Worm (Caenorhabditis elegans) whole organism, L2 larva: ENCODE results near the gene sra-38.
A peak's percentile ranks its signal among the peaks of the same experiment; 100 is the strongest.

Source experiments
- C34F6.9 ChIP-seq: fragments of 150-350 bp; optimal IDR thresholded peaks from 2 replicates; lab custom pipeline; 2014; ENCODE audit warnings: missing biosample characterization, missing genetic modification characterization
- F13H6.1 ChIP-seq: sonication (generic microtip); optimal IDR thresholded peaks from 2 replicates; lab custom pipeline; 2016; ENCODE audit warnings: missing genetic modification characterization, missing compliant biosample characterization
- alr-1 ChIP-seq: fragments of 150-350 bp; optimal IDR thresholded peaks from 2 replicates; lab custom pipeline; 2014; ENCODE audit warnings: missing biosample characterization, missing genetic modification characterization
- aly-2 ChIP-seq: fragments of 150-350 bp; optimal IDR thresholded peaks from 2 replicates; lab custom pipeline; 2014; ENCODE audit warnings: missing biosample characterization, missing genetic modification characterization
- ama-1 ChIP-seq: fragments of 150-350 bp; optimal IDR thresholded peaks from 2 replicates; lab custom pipeline; 2018; ENCODE audit warnings: inconsistent platforms
- blmp-1 ChIP-seq: sonication (generic microtip); optimal IDR thresholded peaks from 2 replicates; lab custom pipeline; 2017; ENCODE audit warnings: missing genetic modification characterization, mild to moderate bottlenecking, missing compliant biosample characterization, antibody characterized with exemption, moderate library complexity; ENCODE audit not compliant: insufficient read depth
- ceh-16 ChIP-seq: fragments of 150-350 bp; optimal IDR thresholded peaks from 2 replicates; lab custom pipeline; 2014; ENCODE audit warnings: missing biosample characterization, missing genetic modification characterization
- crh-2 ChIP-seq: sonication (generic microtip); optimal IDR thresholded peaks from 2 replicates; lab custom pipeline; 2017; ENCODE audit warnings: missing biosample characterization, missing genetic modification characterization
- dmd-4 ChIP-seq: sonication (generic microtip); optimal IDR thresholded peaks from 2 replicates; lab custom pipeline; 2017; ENCODE audit warnings: missing biosample characterization, missing genetic modification characterization
- elt-1 ChIP-seq: fragments of 150-350 bp; optimal IDR thresholded peaks from 2 replicates; lab custom pipeline; 2014; ENCODE audit warnings: missing biosample characterization, missing genetic modification characterization
- elt-3 ChIP-seq: sonication (generic microtip); optimal IDR thresholded peaks from 2 replicates; lab custom pipeline; 2017; ENCODE audit warnings: missing biosample characterization, missing genetic modification characterization
- fos-1 ChIP-seq: fragments of 150-350 bp; optimal IDR thresholded peaks from 2 replicates; lab custom pipeline; 2014; ENCODE audit warnings: missing biosample characterization, missing genetic modification characterization
- gmeb-1 ChIP-seq: fragments of 150-350 bp; optimal IDR thresholded peaks from 2 replicates; lab custom pipeline; 2014; ENCODE audit warnings: missing biosample characterization, missing genetic modification characterization
- lin-13 ChIP-seq: fragments of 150-350 bp; optimal IDR thresholded peaks from 2 replicates; lab custom pipeline; 2014; ENCODE audit warnings: missing biosample characterization, missing genetic modification reagents, missing genetic modification characterization
- lin-39 ChIP-seq: fragments of 150-350 bp; optimal IDR thresholded peaks from 2 replicates; lab custom pipeline; 2014; ENCODE audit warnings: missing biosample characterization, missing genetic modification reagents, missing genetic modification characterization
- lsy-2 ChIP-seq, 2 experiments: fragments of 150-350 bp in 1 of 2; sonication (generic microtip) in 1 of 2; optimal IDR thresholded peaks; 2 replicates each; lab custom pipeline; 2014 to 2017; ENCODE audit warnings: missing biosample characterization in 2 of 2, missing genetic modification characterization in 2 of 2
- mab-5 ChIP-seq: fragments of 150-350 bp; optimal IDR thresholded peaks from 2 replicates; lab custom pipeline; 2014; ENCODE audit warnings: missing biosample characterization, missing genetic modification characterization
- mdl-1 ChIP-seq, 2 experiments: fragments of 150-350 bp in 1 of 2; sonication (generic microtip) in 1 of 2; optimal IDR thresholded peaks; 2 replicates each; lab custom pipeline; 2017; ENCODE audit warnings: missing biosample characterization in 2 of 2, missing genetic modification characterization in 2 of 2
- nhr-10 ChIP-seq: sonication (generic microtip); optimal IDR thresholded peaks from 2 replicates; lab custom pipeline; 2017; ENCODE audit warnings: missing biosample characterization, missing genetic modification characterization
- nhr-11 ChIP-seq: fragments of 150-350 bp; optimal IDR thresholded peaks from 2 replicates; lab custom pipeline; 2014; ENCODE audit warnings: missing biosample characterization, missing genetic modification characterization
- nhr-129 ChIP-seq: fragments of 150-350 bp; optimal IDR thresholded peaks from 2 replicates; lab custom pipeline; 2014; ENCODE audit warnings: missing biosample characterization, missing genetic modification characterization
- nhr-21 ChIP-seq: fragments of 150-350 bp; optimal IDR thresholded peaks from 2 replicates; lab custom pipeline; 2014; ENCODE audit warnings: missing biosample characterization, missing genetic modification characterization
- nhr-23 ChIP-seq: fragments of 150-350 bp; optimal IDR thresholded peaks from 2 replicates; lab custom pipeline; 2014; ENCODE audit warnings: missing biosample characterization, missing genetic modification reagents, missing genetic modification characterization
- nhr-237 ChIP-seq: fragments of 150-350 bp; optimal IDR thresholded peaks from 2 replicates; lab custom pipeline; 2014; ENCODE audit warnings: missing biosample characterization, missing genetic modification characterization
- nhr-25 ChIP-seq: fragments of 150-350 bp; sonication (generic microtip); optimal IDR thresholded peaks from 3 replicates; lab custom pipeline; 2014; ENCODE audit warnings: missing biosample characterization, missing genetic modification characterization
- nhr-77 ChIP-seq: fragments of 150-350 bp; optimal IDR thresholded peaks from 2 replicates; lab custom pipeline; 2014; ENCODE audit warnings: missing biosample characterization, missing genetic modification characterization
- peb-1 ChIP-seq: fragments of 150-350 bp; optimal IDR thresholded peaks from 2 replicates; lab custom pipeline; 2014; ENCODE audit warnings: missing biosample characterization, missing genetic modification characterization
- sem-4 ChIP-seq: fragments of 150-350 bp; optimal IDR thresholded peaks from 2 replicates; lab custom pipeline; 2014; ENCODE audit warnings: missing biosample characterization, missing genetic modification reagents, missing genetic modification characterization
- sma-3 ChIP-seq: sonication (generic microtip); optimal IDR thresholded peaks from 2 replicates; lab custom pipeline; 2016; ENCODE audit warnings: missing genetic modification reagents, missing genetic modification characterization, missing compliant biosample characterization
- sma-9 ChIP-seq, 2 experiments: fragments of 150-350 bp in 1 of 2; sonication (generic microtip) in 1 of 2; optimal IDR thresholded peaks; 2 replicates each; lab custom pipeline; 2014 to 2016; ENCODE audit warnings: missing genetic modification characterization in 2 of 2, mild to moderate bottlenecking in 1 of 2, missing biosample characterization in 1 of 2, missing compliant biosample characterization in 1 of 2, missing genetic modification reagents in 1 of 2, moderate library complexity in 1 of 2
- snpc-4 ChIP-seq: fragments of 150-350 bp; optimal IDR thresholded peaks from 2 replicates; lab custom pipeline; 2014; ENCODE audit warnings: missing biosample characterization, missing genetic modification characterization
- unc-55 ChIP-seq: fragments of 150-350 bp; sonication (generic microtip); optimal IDR thresholded peaks from 3 replicates; lab custom pipeline; 2014; ENCODE audit warnings: missing biosample characterization, missing genetic modification reagents, missing genetic modification characterization
- unc-62 ChIP-seq: fragments of 150-350 bp; optimal IDR thresholded peaks from 2 replicates; lab custom pipeline; 2014; ENCODE audit warnings: missing biosample characterization, missing genetic modification reagents, missing genetic modification characterization
- zag-1 ChIP-seq: fragments of 150-350 bp; optimal IDR thresholded peaks from 2 replicates; lab custom pipeline; 2014; ENCODE audit warnings: missing biosample characterization, missing genetic modification characterization
- ztf-1 ChIP-seq: fragments of 200-800 bp; sonication (Bioruptor generic); conservative IDR thresholded peaks from 2 replicates; pipeline ENCODE4 v1.3.6; 2022; ENCODE audit warnings: missing genetic modification characterization, missing compliant biosample characterization
- ztf-4 ChIP-seq: fragments of 150-350 bp; optimal IDR thresholded peaks from 2 replicates; lab custom pipeline; 2014; ENCODE audit warnings: missing biosample characterization, missing genetic modification characterization

sra-38 gene

ce11 chrX:13940287-13940686, 40.3 kb upstream of the sra-38 start:
- TF ChIP-seq C34F6.9 (tag; lab: Kevin White, UChicago) (no peak), nhr-21 (peak; percentile 9)

ce11 chrX:13939388-13939787, 39.4 kb upstream of the sra-38 start:
- no peak for TF ChIP-seq ama-1 (lab: Kevin White, UChicago)
- TF ChIP-seq nhr-25 (tag; lab: Kevin White, UChicago): peak; percentile 19
- TF ChIP-seq mab-5: no peak
- TF ChIP-seq sma-3 (GFP tag; lab: Kevin White, UChicago): peak; percentile 5
- peak; percentile 19 for TF ChIP-seq nhr-21
- TF ChIP-seq gmeb-1 (tag; lab: Kevin White, UChicago): no peak
- TF ChIP-seq nhr-237 (tag; lab: Kevin White, UChicago): no peak
- no peak for TF ChIP-seq lin-13 (GFP tag; lab: Kevin White, UChicago)

ce11 chrX:13937910-13938309, 38.0 kb upstream of the sra-38 start:
- TF ChIP-seq lsy-2 (tag; optimal IDR thresholded peaks at IDR 0.05; lab: Kevin White, UChicago) (peak in 1 of 2 experiments; percentile 31), sem-4 (tag; lab: Kevin White, UChicago) (no peak), elt-3 (tag; lab: Kevin White, UChicago) (peak; percentile 9), nhr-21 (peak; percentile 33)

ce11 chrX:13937350-13937749, 37.4 kb upstream of the sra-38 start:
- TF ChIP-seq sma-9 (GFP tag; optimal IDR thresholded peaks at IDR 0.05; lab: Kevin White, UChicago): peak; percentile 86
- TF ChIP-seq sma-9 (tag; optimal IDR thresholded peaks at IDR 0.05; lab: Kevin White, UChicago): no peak
- no peak for TF ChIP-seq snpc-4 (tag; lab: Kevin White, UChicago)
- no peak for TF ChIP-seq peb-1 (tag; lab: Kevin White, UChicago)
- TF ChIP-seq mdl-1 (tag; optimal IDR thresholded peaks at IDR 0.05; lab: Kevin White, UChicago): no peak
- no peak for TF ChIP-seq elt-1
- TF ChIP-seq lsy-2 (tag; optimal IDR thresholded peaks at IDR 0.05; lab: Kevin White, UChicago): no peak
- no peak for TF ChIP-seq zag-1 (tag; lab: Kevin White, UChicago)
- peak; percentile 17 for TF ChIP-seq sma-3 (GFP tag; lab: Kevin White, UChicago)
- TF ChIP-seq lin-39 (tag; lab: Kevin White, UChicago): no peak
- TF ChIP-seq dmd-4 (tag; lab: Kevin White, UChicago): no peak
- peak; percentile 54 for TF ChIP-seq fos-1 (tag; lab: Kevin White, UChicago)
- no peak for TF ChIP-seq unc-55
- TF ChIP-seq elt-3 (tag; lab: Kevin White, UChicago): peak; percentile 59
- no peak for TF ChIP-seq ztf-4
- TF ChIP-seq unc-62 (GFP tag; lab: Kevin White, UChicago): no peak
- TF ChIP-seq crh-2 (tag; lab: Kevin White, UChicago): peak; percentile 22
- no peak for TF ChIP-seq ama-1 (lab: Kevin White, UChicago)

- TF ChIP-seq sma-3 (GFP tag; lab: Kevin White, UChicago): peak; percentile 32
- no peak for TF ChIP-seq alr-1 (tag; lab: Kevin White, UChicago)
- TF ChIP-seq nhr-129: peak; percentile 16
- TF ChIP-seq ceh-16: peak; percentile 51
- TF ChIP-seq nhr-25 (tag; lab: Kevin White, UChicago): peak; percentile 20
- TF ChIP-seq C34F6.9 (tag; lab: Kevin White, UChicago): no peak
- TF ChIP-seq nhr-77 (tag; lab: Kevin White, UChicago): no peak
- peak; percentile 46 for TF ChIP-seq crh-2 (tag; lab: Kevin White, UChicago)
- TF ChIP-seq nhr-21: peak; percentile 63
- peak; percentile 22 for TF ChIP-seq sma-9 (GFP tag; optimal IDR thresholded peaks at IDR 0.05; lab: Kevin White, UChicago)
- TF ChIP-seq sma-9 (tag; optimal IDR thresholded peaks at IDR 0.05; lab: Kevin White, UChicago): no peak
- peak; percentile 79 for TF ChIP-seq blmp-1 (tag; lab: Kevin White, UChicago)
Observed at ce11 chrX:13936719-13937118, 36.8 kb upstream of the sra-38 start.

ce11 chrX:13934574-13934973, 34.6 kb upstream of the sra-38 start, which contains the start of gene elt-3:
elt-3 (plus strand) TSS chrX:13934874.
- TF ChIP-seq nhr-11 (tag; lab: Kevin White, UChicago): no peak
- no peak for TF ChIP-seq ztf-1
- TF ChIP-seq nhr-23 (tag; lab: Kevin White, UChicago): no peak
- TF ChIP-seq C34F6.9 (tag; lab: Kevin White, UChicago): no peak
- no peak for TF ChIP-seq aly-2 (tag; lab: Kevin White, UChicago)
- TF ChIP-seq ceh-16: no peak
- TF ChIP-seq lin-39 (tag; lab: Kevin White, UChicago): no peak
- no peak for TF ChIP-seq lin-13 (GFP tag; lab: Kevin White, UChicago)
- no peak for TF ChIP-seq sem-4 (tag; lab: Kevin White, UChicago)
- no peak for TF ChIP-seq sma-9 (GFP tag; optimal IDR thresholded peaks at IDR 0.05; lab: Kevin White, UChicago)
- no peak for TF ChIP-seq sma-9 (tag; optimal IDR thresholded peaks at IDR 0.05; lab: Kevin White, UChicago)
- no peak for TF ChIP-seq F13H6.1 (tag; lab: Kevin White, UChicago)
- TF ChIP-seq sma-3 (GFP tag; lab: Kevin White, UChicago): no peak
- TF ChIP-seq nhr-10: no peak
- TF ChIP-seq, all 48 proteins: peak for 0
